Worm (Caenorhabditis elegans) whole organism, L4 larva: Measurements from ENCODE around the gene Y22D7AR.14.

ENCODE experiments used
- D1046.2 ChIP-seq: fragments of 200-800 bp; sonication (Bioruptor generic); IDR thresholded peaks from 2 replicates; pipeline ENCODE4 v1.3.6; 2022; ENCODE audit warnings: missing genetic modification characterization, missing compliant biosample characterization
- Y48G9A.11 ChIP-seq: fragments of 200-800 bp; sonication (Bioruptor generic); IDR thresholded peaks from 2 replicates; pipeline ENCODE4 v1.3.6; 2022; ENCODE audit warnings: missing genetic modification reagents, missing genetic modification characterization, missing compliant biosample characterization
- aly-2 ChIP-seq: sonication (generic microtip); optimal IDR thresholded peaks from 2 replicates; lab custom pipeline; 2018; ENCODE audit warnings: missing biosample characterization, missing genetic modification characterization
- ceh-82 ChIP-seq: sonication (generic microtip); optimal IDR thresholded peaks from 2 replicates; lab custom pipeline; 2017; ENCODE audit warnings: missing biosample characterization, missing genetic modification characterization
- hlh-11 ChIP-seq: fragments of 200-800 bp; sonication (Bioruptor generic); optimal IDR thresholded peaks from 2 replicates; lab custom pipeline; 2018; ENCODE audit warnings: mild to moderate bottlenecking, missing genetic modification characterization, missing compliant biosample characterization
- nhr-25 ChIP-seq: sonication (generic microtip); optimal IDR thresholded peaks from 2 replicates; lab custom pipeline; 2017; ENCODE audit warnings: missing genetic modification characterization, mild to moderate bottlenecking, missing compliant biosample characterization, antibody characterized with exemption, moderate library complexity, borderline replicate concordance; ENCODE audit not compliant: insufficient read depth
- nhr-77 ChIP-seq: fragments of 150-350 bp; optimal IDR thresholded peaks from 2 replicates; lab custom pipeline; 2014; ENCODE audit warnings: missing biosample characterization, missing genetic modification characterization
- snpc-4 ChIP-seq: fragments of 150-350 bp; optimal IDR thresholded peaks from 2 replicates; lab custom pipeline; 2014; ENCODE audit warnings: missing biosample characterization, missing genetic modification characterization

DNA sequence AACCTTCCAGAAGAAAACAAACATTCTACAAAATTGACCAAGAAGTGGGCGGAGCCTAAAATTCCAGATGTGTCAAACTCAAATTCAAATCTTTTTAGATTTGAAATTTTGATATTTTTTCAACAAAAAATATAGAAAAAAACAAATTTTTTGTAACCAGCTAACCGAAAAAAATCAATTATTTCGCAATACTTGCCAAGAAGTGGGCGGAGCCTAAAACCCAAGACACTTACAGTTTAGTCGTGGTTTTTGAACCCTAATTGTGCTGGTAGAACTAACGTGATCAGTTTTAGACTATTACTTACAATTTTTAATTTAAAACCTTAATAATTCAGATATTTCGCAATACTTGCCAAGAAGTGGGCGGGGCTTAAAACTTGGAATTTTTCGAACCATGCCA is 16.5 kb downstream of the Y22D7AR.14 start:
- no peak for TF ChIP-seq D1046.2 (GFP tag; lab: Robert Waterston, UW)
- no peak for TF ChIP-seq snpc-4
- TF ChIP-seq aly-2 (tag; lab: Kevin White, UChicago) = no peak
- no peak for TF ChIP-seq Y48G9A.11 (GFP tag; lab: Robert Waterston, UW)
- TF ChIP-seq nhr-77 (tag; lab: Kevin White, UChicago) = no peak
- TF ChIP-seq ceh-82 (tag; lab: Kevin White, UChicago) = no peak
- no peak for TF ChIP-seq nhr-25
- no peak for TF ChIP-seq hlh-11 (tag; lab: Kevin White, UChicago)
